Fruit fly (Drosophila melanogaster) whole organism: ENCODE measurements around the gene Syt1.

Source experiments
- CG8478 ChIP-seq: fragments of >200 bp; optimal IDR thresholded peaks from 2 replicates; lab custom pipeline; 2018; ENCODE audit warnings: inconsistent platforms
- Dll ChIP-seq: fragments of >200 bp; optimal IDR thresholded peaks from 2 replicates; lab custom pipeline; 2017
- EcR ChIP-seq, 2 experiments: fragments of >200 bp; optimal IDR thresholded peaks; 2 replicates each; lab custom pipeline; 2017; ENCODE audit warnings: missing biosample characterization in 2 of 2, missing genetic modification characterization in 2 of 2, missing genetic modification reagents in 2 of 2
- pan ChIP-seq: fragments of >200 bp; optimal IDR thresholded peaks from 2 replicates; lab custom pipeline; 2017
- psq ChIP-seq: fragments of >200 bp; optimal IDR thresholded peaks from 2 replicates; lab custom pipeline; 2017
- usp ChIP-seq: fragments of >200 bp; optimal IDR thresholded peaks from 2 replicates; lab custom pipeline; 2017; ENCODE audit warnings: missing biosample characterization, missing genetic modification characterization, mixed read lengths

Syt1 gene

dm6 chr2L:2799909-2800478, at the start of gene Syt1:
Gene Syt1, minus strand, starts transcription at chr2L:2799979.
- TF ChIP-seq usp (GFP tag; lab: Kevin White, UChicago) (no peak), EcR (GFP tag; optimal IDR thresholded peaks at IDR 0.05; lab: Kevin White, UChicago) (no peak)

dm6 chr2L:2847112-2847682, 47.4 kb upstream of the Syt1 start, which contains the start of the genes CG3117 and CG2983:
Gene CG3117, minus strand, starts transcription at chr2L:2847212.
Gene CG2983, plus strand, starts transcription at chr2L:2847632.
- TF ChIP-seq psq (no peak), pan (lab: Kevin White, UChicago) (no peak), Dll (lab: Kevin White, UChicago) (no peak), CG8478 (lab: Kevin White, UChicago) (no peak), EcR (GFP tag; optimal IDR thresholded peaks at IDR 0.05; lab: Kevin White, UChicago) (no peak), usp (GFP tag; lab: Kevin White, UChicago) (no peak)

- no peak for TF ChIP-seq usp (GFP tag; lab: Kevin White, UChicago)
- TF ChIP-seq Dll (lab: Kevin White, UChicago) = no peak
- no peak for TF ChIP-seq pan (lab: Kevin White, UChicago)
These were observed 45.9 kb upstream of the Syt1 start, which contains the start of gene CG18557 for dm6 chr2L:2845634-2846033. Gene CG18557, minus strand, starts transcription at chr2L:2845734.

- TF ChIP-seq pan (lab: Kevin White, UChicago) (no peak), CG8478 (lab: Kevin White, UChicago) (no peak), EcR (GFP tag; optimal IDR thresholded peaks at IDR 0.05; lab: Kevin White, UChicago) (no peak), usp (GFP tag; lab: Kevin White, UChicago) (no peak), Dll (lab: Kevin White, UChicago) (no peak), psq (no peak)
These were observed 44.6 kb upstream of the Syt1 start, which contains the start of gene CG18558 for dm6 chr2L:2844413-2844812. Gene CG18558, minus strand, starts transcription at chr2L:2844513.

dm6 chr2L:2840311-2840710, 40.5 kb upstream of the Syt1 start:
- TF ChIP-seq usp (GFP tag; lab: Kevin White, UChicago) (no peak), pan (lab: Kevin White, UChicago) (no peak), CG8478 (lab: Kevin White, UChicago) (no peak), psq (no peak), EcR (GFP tag; optimal IDR thresholded peaks at IDR 0.05; lab: Kevin White, UChicago) (no peak), Dll (lab: Kevin White, UChicago) (no peak)

dm6 chr2L:2839850-2840249, 40.1 kb upstream of the Syt1 start, which contains the start of gene CG2975:
Gene CG2975, plus strand, starts transcription at chr2L:2840124.
- TF ChIP-seq usp (GFP tag; lab: Kevin White, UChicago) (no peak), CG8478 (lab: Kevin White, UChicago) (no peak), EcR (GFP tag; optimal IDR thresholded peaks at IDR 0.05; lab: Kevin White, UChicago) (no peak), pan (lab: Kevin White, UChicago) (no peak), Dll (lab: Kevin White, UChicago) (no peak)

dm6 chr2L:2837742-2838461, 38.1 kb upstream of the Syt1 start, which contains the start of the genes CG3119 and Cpr23B:
Gene CG3119, minus strand, starts transcription at chr2L:2837833.
Gene Cpr23B, plus strand, starts transcription at chr2L:2838411.
- TF ChIP-seq usp (GFP tag; lab: Kevin White, UChicago) = no peak
- TF ChIP-seq Dll (lab: Kevin White, UChicago) = no peak
- TF ChIP-seq CG8478 (lab: Kevin White, UChicago) = no peak
- no peak for TF ChIP-seq psq
- no peak for TF ChIP-seq pan (lab: Kevin White, UChicago)
- no peak for TF ChIP-seq EcR (GFP tag; optimal IDR thresholded peaks at IDR 0.05; lab: Kevin White, UChicago)

dm6 chr2L:2830341-2830800, 30.6 kb upstream of the Syt1 start:
- TF ChIP-seq EcR (GFP tag; optimal IDR thresholded peaks at IDR 0.05; lab: Kevin White, UChicago) (no peak), Dll (lab: Kevin White, UChicago) (peak; percentile 36)

dm6 chr2L:2829637-2830340, 30.0 kb upstream of the Syt1 start, which contains the start of gene Duox:
Gene Duox, minus strand, starts transcription at chr2L:2830248.
- no peak for TF ChIP-seq usp (GFP tag; lab: Kevin White, UChicago)
- no peak for TF ChIP-seq Dll (lab: Kevin White, UChicago)
- no peak for TF ChIP-seq pan (lab: Kevin White, UChicago)

dm6 chr2L:2825406-2825805, 25.6 kb upstream of the Syt1 start, which contains the start of gene CG3123:
Gene CG3123, minus strand, starts transcription at chr2L:2825506.
- TF ChIP-seq CG8478 (lab: Kevin White, UChicago) (no peak), usp (GFP tag; lab: Kevin White, UChicago) (no peak), Dll (lab: Kevin White, UChicago) (no peak), EcR (GFP tag; optimal IDR thresholded peaks at IDR 0.05; lab: Kevin White, UChicago) (no peak)

dm6 chr2L:2815673-2816072, 15.9 kb upstream of the Syt1 start, which contains the start of gene G6P:
Gene G6P, minus strand, starts transcription at chr2L:2815760.
- TF ChIP-seq usp (GFP tag; lab: Kevin White, UChicago) (no peak), pan (lab: Kevin White, UChicago) (no peak), psq (no peak), Dll (lab: Kevin White, UChicago) (no peak), CG8478 (lab: Kevin White, UChicago) (no peak), EcR (GFP tag; optimal IDR thresholded peaks at IDR 0.05; lab: Kevin White, UChicago) (no peak)
